Worm (Caenorhabditis elegans) whole organism, L4 larva: ENCODE results near the gene K05F6.4.
A peak's percentile ranks its signal among the peaks of the same experiment; 100 is the strongest.

ENCODE experiments used
- F44E2.7 ChIP-seq: fragments of 200-800 bp; sonication (Bioruptor generic); IDR thresholded peaks from 2 replicates; pipeline ENCODE4 v2.1.2; 2022; ENCODE audit warnings: missing genetic modification characterization, missing compliant biosample characterization
- R02D3.7 ChIP-seq: fragments of 150-350 bp; sonication (generic microtip); optimal IDR thresholded peaks from 3 replicates; lab custom pipeline; 2014; ENCODE audit warnings: missing biosample characterization, missing genetic modification characterization
- T26A8.4 ChIP-seq: fragments of 200-800 bp; sonication (Bioruptor generic); IDR thresholded peaks from 2 replicates; pipeline ENCODE4 v1.3.6; 2022; ENCODE audit warnings: missing genetic modification characterization, missing compliant biosample characterization
- Y48G9A.11 ChIP-seq: fragments of 200-800 bp; sonication (Bioruptor generic); IDR thresholded peaks from 2 replicates; pipeline ENCODE4 v1.3.6; 2022; ENCODE audit warnings: missing genetic modification reagents, missing genetic modification characterization, missing compliant biosample characterization
- ZK546.5 ChIP-seq, 2 experiments: sonication (generic microtip); optimal IDR thresholded peaks; 2 replicates each; lab custom pipeline; 2017; ENCODE audit warnings: missing biosample characterization in 2 of 2, missing genetic modification characterization in 2 of 2
- aly-2 ChIP-seq: sonication (generic microtip); optimal IDR thresholded peaks from 2 replicates; lab custom pipeline; 2018; ENCODE audit warnings: missing biosample characterization, missing genetic modification characterization
- ama-1 ChIP-seq: fragments of 150-350 bp; optimal IDR thresholded peaks from 2 replicates; lab custom pipeline; 2014; ENCODE audit warnings: inconsistent platforms, mixed read lengths
- ceh-20 ChIP-seq: fragments of 200-800 bp; sonication (Bioruptor generic); IDR thresholded peaks from 2 replicates; pipeline ENCODE4 v1.3.6; 2022; ENCODE audit warnings: missing genetic modification reagents, missing genetic modification characterization, missing compliant biosample characterization
- ces-1 ChIP-seq: fragments of 150-350 bp; sonication (generic microtip); optimal IDR thresholded peaks from 4 replicates; lab custom pipeline; 2014; ENCODE audit warnings: missing biosample characterization, missing genetic modification reagents, missing genetic modification characterization
- ctbp-1 ChIP-seq: fragments of 200-800 bp; sonication (Bioruptor generic); IDR thresholded peaks from 2 replicates; pipeline ENCODE4 v1.3.6; 2022; ENCODE audit warnings: missing genetic modification reagents, missing genetic modification characterization, missing compliant biosample characterization
- dmd-6 ChIP-seq: fragments of 200-800 bp; sonication (Bioruptor generic); IDR thresholded peaks from 2 replicates; pipeline ENCODE4 v1.3.6; 2022; ENCODE audit warnings: missing genetic modification reagents, missing genetic modification characterization, missing compliant biosample characterization
- fos-1 ChIP-seq: fragments of 150-350 bp; optimal IDR thresholded peaks from 2 replicates; lab custom pipeline; 2014; ENCODE audit warnings: missing biosample characterization, missing genetic modification characterization
- gei-8 ChIP-seq: fragments of 200-800 bp; sonication (Bioruptor generic); optimal IDR thresholded peaks from 2 replicates; lab custom pipeline; 2018; ENCODE audit warnings: mild to moderate bottlenecking, missing genetic modification characterization, missing compliant biosample characterization
- hlh-11 ChIP-seq: fragments of 200-800 bp; sonication (Bioruptor generic); optimal IDR thresholded peaks from 2 replicates; lab custom pipeline; 2018; ENCODE audit warnings: mild to moderate bottlenecking, missing genetic modification characterization, missing compliant biosample characterization
- hmg-1.1 ChIP-seq: fragments of 200-800 bp; sonication (Bioruptor generic); IDR thresholded peaks from 2 replicates; pipeline ENCODE4 v1.3.6; 2022; ENCODE audit warnings: missing genetic modification reagents, missing genetic modification characterization, missing compliant biosample characterization
- lin-38 ChIP-seq: fragments of 200-800 bp; sonication (Bioruptor generic); IDR thresholded peaks from 2 replicates; pipeline ENCODE4 v1.3.6; 2022; ENCODE audit warnings: missing genetic modification reagents, missing genetic modification characterization, missing compliant biosample characterization
- lin-39 ChIP-seq: fragments of 150-350 bp; optimal IDR thresholded peaks from 2 replicates; lab custom pipeline; 2014; ENCODE audit warnings: missing biosample characterization, missing genetic modification reagents, missing genetic modification characterization
- madf-5 ChIP-seq, 2 experiments: fragments of 200-800 bp; sonication (Bioruptor generic); IDR thresholded peaks; 2 replicates each; pipeline ENCODE4 v1.3.6; 2022; ENCODE audit warnings: missing compliant biosample characterization in 2 of 2, missing genetic modification characterization in 2 of 2
- madf-9 ChIP-seq: fragments of 200-800 bp; sonication (Bioruptor generic); conservative IDR thresholded peaks from 2 replicates; pipeline ENCODE4 v1.3.6; 2022; ENCODE audit warnings: missing genetic modification reagents, missing genetic modification characterization, missing compliant biosample characterization
- mdt-29 ChIP-seq: fragments of 200-800 bp; sonication (Bioruptor generic); IDR thresholded peaks from 2 replicates; pipeline ENCODE4 v1.3.6; 2022; ENCODE audit warnings: missing genetic modification reagents, missing genetic modification characterization, missing compliant biosample characterization
- mep-1 ChIP-seq: fragments of 150-350 bp; sonication (generic microtip); optimal IDR thresholded peaks from 3 replicates; lab custom pipeline; 2014; ENCODE audit warnings: missing biosample characterization, missing genetic modification characterization
- mxl-3 ChIP-seq: fragments of 200-800 bp; sonication (Bioruptor generic); optimal IDR thresholded peaks from 2 replicates; lab custom pipeline; 2018; ENCODE audit warnings: mild to moderate bottlenecking, missing genetic modification characterization, missing compliant biosample characterization
- nhr-28 ChIP-seq: fragments of 150-350 bp; optimal IDR thresholded peaks from 2 replicates; lab custom pipeline; 2014; ENCODE audit warnings: missing biosample characterization, missing genetic modification characterization
- nhr-48 ChIP-seq: sonication (generic microtip); optimal IDR thresholded peaks from 2 replicates; lab custom pipeline; 2016; ENCODE audit warnings: mild to moderate bottlenecking, missing genetic modification characterization, missing compliant biosample characterization
- nhr-6 ChIP-seq: fragments of 150-350 bp; optimal IDR thresholded peaks from 2 replicates; lab custom pipeline; 2014; ENCODE audit warnings: missing biosample characterization, missing genetic modification characterization
- nhr-76 ChIP-seq: fragments of 150-350 bp; optimal IDR thresholded peaks from 2 replicates; lab custom pipeline; 2014; ENCODE audit warnings: missing biosample characterization, missing genetic modification characterization
- nhr-77 ChIP-seq: fragments of 150-350 bp; optimal IDR thresholded peaks from 2 replicates; lab custom pipeline; 2014; ENCODE audit warnings: missing biosample characterization, missing genetic modification characterization
- pha-4 ChIP-seq, 2 experiments: fragments of 150-350 bp in 1 of 2; fragments of 200-800 bp in 1 of 2; sonication (Bioruptor generic) in 1 of 2; IDR thresholded peaks in 1 of 2; optimal IDR thresholded peaks in 1 of 2; 2 replicates each; pipeline versions ENCODE4 v1.3.6 to Lab custom; 2014 to 2022; ENCODE audit warnings: missing genetic modification characterization in 2 of 2, missing genetic modification reagents in 2 of 2, missing biosample characterization in 1 of 2, missing compliant biosample characterization in 1 of 2
- pqm-1 ChIP-seq: sonication (generic microtip); optimal IDR thresholded peaks from 2 replicates; lab custom pipeline; 2017; ENCODE audit warnings: missing biosample characterization, missing genetic modification characterization
- saeg-2 ChIP-seq: fragments of 200-800 bp; sonication (Bioruptor generic); IDR thresholded peaks from 2 replicates; pipeline ENCODE4 v1.3.6; 2022; ENCODE audit warnings: missing genetic modification reagents, missing genetic modification characterization, missing compliant biosample characterization
- skn-1 ChIP-seq: fragments of 150-350 bp; optimal IDR thresholded peaks from 2 replicates; lab custom pipeline; 2014; ENCODE audit warnings: missing biosample characterization, missing genetic modification characterization
- spr-1 ChIP-seq: sonication (generic microtip); optimal IDR thresholded peaks from 2 replicates; lab custom pipeline; 2016; ENCODE audit warnings: mild to moderate bottlenecking, missing genetic modification characterization, missing compliant biosample characterization
- tag-97 ChIP-seq: fragments of 200-800 bp; sonication (Bioruptor generic); IDR thresholded peaks from 2 replicates; pipeline ENCODE4 v1.3.6; 2022; ENCODE audit warnings: missing genetic modification characterization, missing compliant biosample characterization
- tra-1 ChIP-seq: fragments of 200-800 bp; sonication (Bioruptor generic); IDR thresholded peaks from 2 replicates; pipeline ENCODE4 v1.3.6; 2022; ENCODE audit warnings: missing genetic modification reagents, missing genetic modification characterization, missing compliant biosample characterization
- unc-130 ChIP-seq: sonication (generic microtip); optimal IDR thresholded peaks from 2 replicates; lab custom pipeline; 2016; ENCODE audit warnings: missing genetic modification reagents, missing genetic modification characterization, missing compliant biosample characterization
- vab-7 ChIP-seq: fragments of 200-800 bp; sonication (Bioruptor generic); IDR thresholded peaks from 2 replicates; pipeline ENCODE4 v1.3.6; 2022; ENCODE audit warnings: missing genetic modification reagents, missing genetic modification characterization, missing compliant biosample characterization
- zfp-2 ChIP-seq: sonication (generic microtip); optimal IDR thresholded peaks from 2 replicates; lab custom pipeline; 2016; ENCODE audit warnings: mild to moderate bottlenecking, missing genetic modification characterization, missing compliant biosample characterization
- zfp-3 ChIP-seq: fragments of 200-800 bp; sonication (Bioruptor generic); conservative IDR thresholded peaks from 2 replicates; pipeline ENCODE4 v1.3.6; 2022; ENCODE audit warnings: missing genetic modification reagents, missing genetic modification characterization, missing compliant biosample characterization
- ztf-7 ChIP-seq: fragments of 150-350 bp; optimal IDR thresholded peaks from 2 replicates; lab custom pipeline; 2014; ENCODE audit warnings: missing biosample characterization, missing genetic modification characterization

Gene K05F6.4

ce11 chrII:1576030-1576429 is 32.7 kb downstream of the K05F6.4 start, which contains the start of gene K05F6.10:
Gene K05F6.10 (minus strand): TSS chrII:1576130.
- TF ChIP-seq ama-1 (no peak), ceh-20 (no peak), nhr-77 (tag; lab: Kevin White, UChicago) (no peak), T26A8.4 (GFP tag; lab: Robert Waterston, UW) (no peak), tag-97 (no peak), unc-130 (GFP tag; lab: Kevin White, UChicago) (no peak), saeg-2 (GFP tag; lab: Robert Waterston, UW) (no peak), fos-1 (no peak), ZK546.5 (tag; optimal IDR thresholded peaks at IDR 0.05; lab: Kevin White, UChicago) (no peak), F44E2.7 (no peak), nhr-6 (tag; lab: Kevin White, UChicago) (no peak), madf-9 (GFP tag; lab: Robert Waterston, UW) (no peak), hlh-11 (tag; lab: Kevin White, UChicago) (no peak), aly-2 (tag; lab: Kevin White, UChicago) (no peak), pha-4 (GFP tag; IDR thresholded peaks at IDR 0.05; lab: Robert Waterston, UW) (no peak), pha-4 (tag; optimal IDR thresholded peaks at IDR 0.05; lab: Kevin White, UChicago) (no peak), madf-5 (GFP tag; IDR thresholded peaks at IDR 0.05; lab: Robert Waterston, UW) (no peak), gei-8 (GFP tag; lab: Kevin White, UChicago) (no peak), nhr-48 (tag; lab: Kevin White, UChicago) (no peak)

- no peak for TF ChIP-seq mep-1
- TF ChIP-seq nhr-28 (tag; lab: Kevin White, UChicago) = peak; percentile 70
- TF ChIP-seq hlh-11 (tag; lab: Kevin White, UChicago) = peak; percentile 30
- TF ChIP-seq dmd-6 = peak; percentile 79
- no peak for TF ChIP-seq zfp-2 (tag; lab: Kevin White, UChicago)
- TF ChIP-seq pqm-1 (tag; lab: Kevin White, UChicago) = peak; percentile 92
Measured at ce11 chrII:1576772-1577171, 33.5 kb downstream of the K05F6.4 start.

DNA sequence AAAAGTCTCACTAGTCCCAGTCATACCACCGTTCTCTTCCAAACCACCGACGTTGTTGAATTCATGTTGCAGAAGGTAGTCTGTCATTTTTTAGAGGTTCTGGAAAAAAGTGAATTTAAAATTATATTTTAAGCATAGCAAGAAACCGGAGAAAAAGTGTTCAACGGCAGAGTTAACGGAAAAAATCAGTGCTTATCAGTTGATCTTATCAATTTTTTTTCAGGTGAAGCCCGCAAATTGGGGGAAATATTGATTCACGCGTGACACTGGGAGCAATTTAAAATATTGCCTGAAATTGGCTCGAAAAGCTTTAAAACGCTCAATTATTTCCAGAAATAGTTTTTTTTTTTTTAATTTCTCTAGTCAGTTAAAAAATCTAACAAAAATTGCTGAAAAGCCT is 36.6 kb downstream of the K05F6.4 start, which contains the start of gene math-38:
Gene math-38, minus strand, starts transcription at position 101 of the 400 bp plus-strand sequence.
- no peak for TF ChIP-seq pha-4 (GFP tag; IDR thresholded peaks at IDR 0.05; lab: Robert Waterston, UW)
- TF ChIP-seq pha-4 (tag; optimal IDR thresholded peaks at IDR 0.05; lab: Kevin White, UChicago) = no peak
- peak; percentile 28 for TF ChIP-seq nhr-28 (tag; lab: Kevin White, UChicago)
- peak; percentile 16 for TF ChIP-seq hlh-11 (tag; lab: Kevin White, UChicago)

ce11 chrII:1584140-1584539 is 40.9 kb downstream of the K05F6.4 start, which contains the start of gene clec-21:
Gene clec-21 (minus strand): TSS chrII:1584240.
- TF ChIP-seq R02D3.7 (tag; lab: Kevin White, UChicago) = no peak
- TF ChIP-seq, all 104 proteins: peak for 0

DNA sequence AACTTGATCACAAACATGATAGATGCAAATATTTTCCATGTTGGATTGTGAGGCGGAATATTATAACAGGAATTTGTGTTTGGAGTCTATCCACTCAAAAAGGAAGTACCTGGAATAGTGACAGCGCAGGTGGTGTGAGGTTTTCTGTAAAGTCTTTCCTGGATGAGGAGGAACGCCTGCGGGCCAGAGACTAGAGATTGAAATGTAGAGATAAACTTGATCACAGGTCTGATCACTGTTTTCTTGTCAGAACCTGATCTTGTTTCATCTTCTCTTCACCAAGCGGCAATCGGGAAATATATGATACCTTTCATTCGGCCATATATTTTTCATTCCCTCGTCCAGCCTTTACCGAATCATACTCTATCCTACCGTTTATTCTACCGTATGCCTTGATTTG is 43.0 kb downstream of the K05F6.4 start, which contains the start of gene T07H3.8:
Gene T07H3.8, plus strand, starts transcription at position 301 of the 400 bp plus-strand sequence.
- TF ChIP-seq lin-38 = no peak
- TF ChIP-seq nhr-76 (tag; lab: Kevin White, UChicago) = no peak
- TF ChIP-seq ces-1 = no peak
- no peak for TF ChIP-seq lin-39 (tag; lab: Kevin White, UChicago)

DNA sequence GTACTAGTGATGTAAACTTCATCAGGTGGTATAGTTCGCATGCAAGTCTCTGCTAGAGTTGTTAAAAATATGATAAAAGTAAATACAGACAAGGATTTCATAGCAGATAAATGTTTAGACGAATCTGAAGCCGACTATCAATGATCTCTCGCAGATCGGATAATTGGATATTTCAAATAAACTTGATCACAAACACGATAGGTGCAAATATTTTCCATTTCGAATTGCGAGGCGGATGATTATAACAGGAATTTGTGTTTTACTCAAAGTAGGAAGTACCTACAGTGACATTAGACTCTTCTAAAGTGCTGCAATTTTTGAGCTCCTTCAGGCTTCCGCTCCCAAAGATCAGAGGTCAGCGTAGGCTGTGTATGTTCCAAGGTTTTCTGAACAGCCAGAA is 46.6 kb downstream of the K05F6.4 start, which contains the start of gene T07H3.7:
Gene T07H3.7, minus strand, starts transcription at position 101 of the 400 bp plus-strand sequence.
- TF ChIP-seq ztf-7 (tag; lab: Kevin White, UChicago) (no peak), spr-1 (no peak), R02D3.7 (tag; lab: Kevin White, UChicago) (no peak), F44E2.7 (no peak), mxl-3 (GFP tag; lab: Kevin White, UChicago) (no peak), zfp-2 (tag; lab: Kevin White, UChicago) (no peak), pqm-1 (tag; lab: Kevin White, UChicago) (no peak), nhr-77 (tag; lab: Kevin White, UChicago) (no peak), skn-1 (no peak), vab-7 (GFP tag; lab: Robert Waterston, UW) (no peak), mdt-29 (GFP tag; lab: Robert Waterston, UW) (no peak), saeg-2 (GFP tag; lab: Robert Waterston, UW) (no peak), tra-1 (GFP tag; lab: Robert Waterston, UW) (no peak), zfp-3 (GFP tag; lab: Robert Waterston, UW) (no peak), Y48G9A.11 (GFP tag; lab: Robert Waterston, UW) (no peak), hmg-1.1 (no peak), ctbp-1 (GFP tag; lab: Robert Waterston, UW) (no peak)
